Worm (Caenorhabditis elegans) whole organism, L1 larva: ENCODE data around the gene R12C12.6.

Experiments used
- C04F5.9 ChIP-seq: sonication (generic microtip); optimal IDR thresholded peaks from 2 replicates; lab custom pipeline; 2016; ENCODE audit warnings: missing genetic modification characterization, missing compliant biosample characterization
- C16A3.4 ChIP-seq: fragments of 150-350 bp; optimal IDR thresholded peaks from 2 replicates; lab custom pipeline; 2014; ENCODE audit warnings: missing biosample characterization, missing genetic modification characterization
- Y116A8C.19 ChIP-seq: sonication (generic microtip); optimal IDR thresholded peaks from 2 replicates; lab custom pipeline; 2016; ENCODE audit warnings: missing compliant biosample characterization, missing genetic modification characterization, borderline replicate concordance
- aly-2 ChIP-seq: fragments of 150-350 bp; optimal IDR thresholded peaks from 2 replicates; lab custom pipeline; 2014; ENCODE audit warnings: missing biosample characterization, missing genetic modification characterization
- ama-1 ChIP-seq: fragments of 150-350 bp; optimal IDR thresholded peaks from 2 replicates; lab custom pipeline; 2014
- ceh-8 ChIP-seq: fragments of 200-800 bp; sonication (Bioruptor generic); optimal IDR thresholded peaks from 2 replicates; lab custom pipeline; 2018; ENCODE audit warnings: mild to moderate bottlenecking, missing genetic modification characterization, moderate library complexity, missing compliant biosample characterization
- ceh-90 ChIP-seq: sonication (generic microtip); optimal IDR thresholded peaks from 2 replicates; lab custom pipeline; 2016; ENCODE audit warnings: missing genetic modification characterization, missing compliant biosample characterization
- ces-1 ChIP-seq: fragments of 150-350 bp; optimal IDR thresholded peaks from 2 replicates; lab custom pipeline; 2014; ENCODE audit warnings: missing biosample characterization, missing genetic modification reagents, missing genetic modification characterization
- dpl-1 ChIP-seq, 3 experiments: fragments of 150-350 bp in 2 of 3; sonication (generic microtip) in 1 of 3; optimal IDR thresholded peaks; 2 replicates each; lab custom pipeline; 2014 to 2017; ENCODE audit warnings: missing biosample characterization in 3 of 3, missing genetic modification characterization in 3 of 3, missing genetic modification reagents in 3 of 3
- dsc-1 ChIP-seq: sonication (generic microtip); optimal IDR thresholded peaks from 2 replicates; lab custom pipeline; 2016; ENCODE audit warnings: mild to moderate bottlenecking, missing genetic modification characterization, missing compliant biosample characterization
- efl-1 ChIP-seq, 4 experiments: fragments of 150-350 bp; optimal IDR thresholded peaks in 3 of 4; peaks in 1 of 4; 1 replicate in 1 of 4; 2 replicates in 3 of 4; lab custom pipeline; 2014; ENCODE audit warnings: missing biosample characterization in 2 of 4, missing genetic modification characterization in 2 of 4, missing genetic modification reagents in 2 of 4
- egl-13 ChIP-seq: sonication (generic microtip); optimal IDR thresholded peaks from 2 replicates; lab custom pipeline; 2016; ENCODE audit warnings: missing genotype, missing genetic modification reagents, missing genetic modification characterization, missing compliant biosample characterization
- egl-27 ChIP-seq, 2 experiments: fragments of 150-350 bp in 1 of 2; sonication (generic microtip); optimal IDR thresholded peaks; 3 replicates each; lab custom pipeline; 2017 to 2018; ENCODE audit warnings: missing biosample characterization in 2 of 2, missing genetic modification characterization in 2 of 2, missing genetic modification reagents in 2 of 2
- ets-5 ChIP-seq: fragments of 200-800 bp; sonication (Bioruptor generic); IDR thresholded peaks from 2 replicates; pipeline ENCODE4 v1.3.6; 2022; ENCODE audit warnings: missing genetic modification characterization, missing compliant biosample characterization
- fkh-10 ChIP-seq: sonication (generic microtip); optimal IDR thresholded peaks from 2 replicates; lab custom pipeline; 2017; ENCODE audit warnings: missing biosample characterization, missing genetic modification reagents, missing genetic modification characterization
- fkh-4 ChIP-seq: sonication (generic microtip); optimal IDR thresholded peaks from 2 replicates; lab custom pipeline; 2016; ENCODE audit warnings: missing compliant biosample characterization, missing genetic modification characterization, borderline replicate concordance
- fkh-8 ChIP-seq: sonication (generic microtip); optimal IDR thresholded peaks from 2 replicates; lab custom pipeline; 2016; ENCODE audit warnings: mild to moderate bottlenecking, missing genetic modification characterization, missing compliant biosample characterization
- hpl-2 ChIP-seq: fragments of 150-350 bp; optimal IDR thresholded peaks from 2 replicates; lab custom pipeline; 2014; ENCODE audit warnings: missing biosample characterization, missing genetic modification reagents, missing genetic modification characterization
- isw-1 ChIP-seq: fragments of 200-800 bp; sonication (Bioruptor generic); IDR thresholded peaks from 2 replicates; pipeline ENCODE4 v1.3.6; 2022; ENCODE audit warnings: missing genetic modification characterization, missing compliant biosample characterization
- jun-1 ChIP-seq: fragments of 150-350 bp; optimal IDR thresholded peaks from 2 replicates; lab custom pipeline; 2014; ENCODE audit warnings: missing biosample characterization, missing genetic modification reagents, missing genetic modification characterization
- lin-14 ChIP-seq: fragments of 200-800 bp; sonication (Bioruptor generic); optimal IDR thresholded peaks from 2 replicates; lab custom pipeline; 2018; ENCODE audit warnings: mild to moderate bottlenecking, missing genetic modification characterization, moderate library complexity, missing compliant biosample characterization
- lin-15B ChIP-seq: fragments of 150-350 bp; sonication (generic microtip); optimal IDR thresholded peaks from 3 replicates; lab custom pipeline; 2014; ENCODE audit warnings: missing biosample characterization, missing genetic modification characterization
- lin-35 ChIP-seq, 2 experiments: fragments of 150-350 bp; optimal IDR thresholded peaks; 2 replicates each; lab custom pipeline; 2014; ENCODE audit warnings: missing biosample characterization in 2 of 2, missing genetic modification characterization in 2 of 2, missing genetic modification reagents in 2 of 2
- lin-39 ChIP-seq: fragments of 150-350 bp; optimal IDR thresholded peaks from 2 replicates; lab custom pipeline; 2014; ENCODE audit warnings: missing biosample characterization, missing genetic modification reagents, missing genetic modification characterization
- lsy-2 ChIP-seq, 2 experiments: fragments of 150-350 bp; optimal IDR thresholded peaks; 2 replicates each; lab custom pipeline; 2014; ENCODE audit warnings: missing biosample characterization in 2 of 2, missing genetic modification characterization in 2 of 2
- mdl-1 ChIP-seq, 2 experiments: fragments of 150-350 bp; optimal IDR thresholded peaks; 2 replicates each; lab custom pipeline; 2014 to 2017; ENCODE audit warnings: missing biosample characterization in 2 of 2, missing genetic modification characterization in 2 of 2, inconsistent platforms in 1 of 2
- mef-2 ChIP-seq: fragments of 150-350 bp; optimal IDR thresholded peaks from 2 replicates; lab custom pipeline; 2014; ENCODE audit warnings: missing biosample characterization, missing genetic modification characterization
- nhr-12 ChIP-seq: sonication (generic microtip); optimal IDR thresholded peaks from 2 replicates; lab custom pipeline; 2017; ENCODE audit warnings: missing biosample characterization, missing genetic modification characterization
- nhr-19 ChIP-seq: fragments of 200-800 bp; sonication (Bioruptor generic); conservative IDR thresholded peaks from 2 replicates; pipeline ENCODE4 v1.3.6; 2022; ENCODE audit warnings: missing genetic modification characterization, missing compliant biosample characterization
- nhr-20 ChIP-seq: sonication (generic microtip); optimal IDR thresholded peaks from 2 replicates; lab custom pipeline; 2016; ENCODE audit warnings: mild to moderate bottlenecking, missing genetic modification characterization, missing compliant biosample characterization
- nhr-47 ChIP-seq: sonication (generic microtip); optimal IDR thresholded peaks from 2 replicates; lab custom pipeline; 2016; ENCODE audit warnings: mild to moderate bottlenecking, missing genetic modification characterization, moderate library complexity, missing compliant biosample characterization
- nhr-71 ChIP-seq: sonication (generic microtip); optimal IDR thresholded peaks from 2 replicates; lab custom pipeline; 2016; ENCODE audit warnings: mild to moderate bottlenecking, missing genetic modification characterization, moderate library complexity, missing compliant biosample characterization
- nhr-85 ChIP-seq: sonication (generic microtip); peaks from one replicate; lab custom pipeline; 2016; ENCODE audit warnings: missing genetic modification characterization, inconsistent platforms, missing compliant biosample characterization
- nhr-90 ChIP-seq: sonication (generic microtip); optimal IDR thresholded peaks from 2 replicates; lab custom pipeline; 2016; ENCODE audit warnings: mild to moderate bottlenecking, missing genetic modification characterization, missing compliant biosample characterization; ENCODE audit not compliant: poor library complexity
- pax-3 ChIP-seq: fragments of 200-800 bp; sonication (Bioruptor generic); optimal IDR thresholded peaks from 2 replicates; lab custom pipeline; 2018; ENCODE audit warnings: mild to moderate bottlenecking, missing genetic modification characterization, moderate library complexity, missing compliant biosample characterization
- pqm-1 ChIP-seq: sonication (generic microtip); optimal IDR thresholded peaks from 3 replicates; lab custom pipeline; 2017; ENCODE audit warnings: missing biosample characterization, missing genetic modification characterization
- rnt-1 ChIP-seq: sonication (generic microtip); optimal IDR thresholded peaks from 2 replicates; lab custom pipeline; 2016; ENCODE audit warnings: mild to moderate bottlenecking, missing genetic modification characterization, moderate library complexity, missing compliant biosample characterization
- skn-1 ChIP-seq: fragments of 150-350 bp; optimal IDR thresholded peaks from 2 replicates; lab custom pipeline; 2014; ENCODE audit warnings: missing biosample characterization, missing genetic modification characterization
- snu-23 ChIP-seq: sonication (generic microtip); optimal IDR thresholded peaks from 2 replicates; lab custom pipeline; 2016; ENCODE audit warnings: missing genetic modification characterization, missing compliant biosample characterization
- sptf-1 ChIP-seq: fragments of 150-350 bp; optimal IDR thresholded peaks from 2 replicates; lab custom pipeline; 2014; ENCODE audit warnings: missing biosample characterization, missing genetic modification characterization
- swsn-7 ChIP-seq: sonication (generic microtip); optimal IDR thresholded peaks from 2 replicates; lab custom pipeline; 2016; ENCODE audit warnings: missing genetic modification characterization, missing compliant biosample characterization
- tbx-2 ChIP-seq: sonication (generic microtip); optimal IDR thresholded peaks from 2 replicates; lab custom pipeline; 2016; ENCODE audit warnings: missing genetic modification characterization, missing compliant biosample characterization
- tlp-1 ChIP-seq: fragments of 150-350 bp; optimal IDR thresholded peaks from 2 replicates; lab custom pipeline; 2014; ENCODE audit warnings: missing biosample characterization, missing genetic modification characterization
- unc-130 ChIP-seq: fragments of 150-350 bp; optimal IDR thresholded peaks from 2 replicates; lab custom pipeline; 2017; ENCODE audit warnings: missing biosample characterization, missing genetic modification characterization, inconsistent platforms
- unc-30 ChIP-seq: sonication (generic microtip); optimal IDR thresholded peaks from 2 replicates; lab custom pipeline; 2017; ENCODE audit warnings: missing biosample characterization, missing genetic modification characterization
- unc-62 ChIP-seq: fragments of 150-350 bp; optimal IDR thresholded peaks from 2 replicates; lab custom pipeline; 2014; ENCODE audit warnings: missing biosample characterization, missing genetic modification reagents, missing genetic modification characterization
- unc-98 ChIP-seq: fragments of 200-800 bp; sonication (Bioruptor generic); IDR thresholded peaks from 2 replicates; pipeline ENCODE4 v1.3.6; 2022; ENCODE audit warnings: missing genetic modification characterization, missing compliant biosample characterization
- xbp-1 ChIP-seq: sonication (generic microtip); optimal IDR thresholded peaks from 2 replicates; lab custom pipeline; 2016; ENCODE audit warnings: missing genetic modification characterization, missing compliant biosample characterization
- ztf-4 ChIP-seq: fragments of 150-350 bp; optimal IDR thresholded peaks from 2 replicates; lab custom pipeline; 2014; ENCODE audit warnings: missing biosample characterization, missing genetic modification characterization

R12C12.6 gene

ce11 chrII:6028594-6029141, 19.0 kb downstream of the R12C12.6 start:
- TF ChIP-seq ces-1 (GFP tag; lab: Kevin White, UChicago) (no peak), fkh-4 (no peak), nhr-12 (no peak), lin-39 (tag; lab: Kevin White, UChicago) (peak; percentile 19), hpl-2 (GFP tag; lab: Kevin White, UChicago) (no peak), nhr-71 (peak; percentile 80), nhr-19 (GFP tag; lab: Robert Waterston, UW) (peak; percentile 38; the same call in 1 of the 2 replicates), lin-35 (GFP tag; optimal IDR thresholded peaks at IDR 0.05; lab: Kevin White, UChicago) (no peak), swsn-7 (tag; lab: Kevin White, UChicago) (peak; percentile 12), isw-1 (GFP tag; lab: Robert Waterston, UW) (no peak), aly-2 (tag; lab: Kevin White, UChicago) (no peak), rnt-1 (tag; lab: Kevin White, UChicago) (peak; percentile 66), Y116A8C.19 (tag; lab: Kevin White, UChicago) (no peak), unc-130 (tag; lab: Kevin White, UChicago) (peak; percentile 7), nhr-47 (tag; lab: Kevin White, UChicago) (peak; percentile 3), mdl-1 (tag; optimal IDR thresholded peaks at IDR 0.05; lab: Kevin White, UChicago) (peak in 1 of 2 experiments; percentile 32), lsy-2 (tag; optimal IDR thresholded peaks at IDR 0.05; lab: Kevin White, UChicago) (peak; percentile 3 to 51), nhr-85 (tag; lab: Kevin White, UChicago) (no peak), fkh-8 (tag; lab: Kevin White, UChicago) (no peak), unc-30 (tag; lab: Kevin White, UChicago) (no peak), tlp-1 (tag; lab: Kevin White, UChicago) (no peak), C16A3.4 (no peak), efl-1 (optimal IDR thresholded peaks at IDR 0.05; lab: Kevin White, UChicago) (peak; percentile 12 to 20), efl-1 (GFP tag; optimal IDR thresholded peaks at IDR 0.05 in 1 of 2; lab: Kevin White, UChicago) (peak in 1 of 2 experiments; percentile 84), nhr-20 (tag; lab: Kevin White, UChicago) (peak; percentile 31), dsc-1 (tag; lab: Kevin White, UChicago) (peak; percentile 75), ets-5 (no peak), ztf-4 (tag; lab: Kevin White, UChicago) (no peak), lin-15B (tag; lab: Kevin White, UChicago) (no peak), lin-14 (peak; percentile 86), pqm-1 (tag; lab: Kevin White, UChicago) (no peak), snu-23 (GFP tag; lab: Kevin White, UChicago) (peak; percentile 46), egl-27 (tag; optimal IDR thresholded peaks at IDR 0.05; lab: Kevin White, UChicago) (no peak), unc-98 (GFP tag; lab: Robert Waterston, UW) (no peak)

DNA sequence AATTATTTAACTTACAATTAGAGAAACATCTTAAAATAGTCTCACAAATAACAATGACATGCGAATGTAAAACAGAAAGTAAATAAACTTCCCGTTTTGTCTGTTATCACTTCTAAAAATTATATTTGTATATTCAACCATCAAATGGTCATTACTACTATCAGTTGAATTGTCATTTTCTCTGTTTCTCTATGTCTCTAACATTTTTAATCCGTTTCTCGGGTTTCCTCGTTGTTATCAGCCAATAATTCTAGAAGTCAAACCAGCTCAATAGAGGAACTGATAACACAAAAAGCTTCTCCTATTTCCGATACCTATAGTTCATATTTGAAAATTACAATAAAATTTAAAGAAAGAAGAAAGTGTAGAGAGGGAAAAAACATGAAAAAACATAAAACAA, 21.0 kb downstream of the R12C12.6 start:
- no peak for TF ChIP-seq skn-1 (tag; lab: Kevin White, UChicago)
- TF ChIP-seq lin-15B (tag; lab: Kevin White, UChicago): no peak
- no peak for TF ChIP-seq tbx-2 (tag; lab: Kevin White, UChicago)
- no peak for TF ChIP-seq C04F5.9 (tag; lab: Kevin White, UChicago)
- TF ChIP-seq ztf-4 (tag; lab: Kevin White, UChicago): no peak
- TF ChIP-seq egl-13: no peak
- no peak for TF ChIP-seq mef-2 (tag; lab: Kevin White, UChicago)
- TF ChIP-seq ama-1 (lab: Kevin White, UChicago): no peak
- no peak for TF ChIP-seq Y116A8C.19 (tag; lab: Kevin White, UChicago)
- TF ChIP-seq lin-14: peak; percentile 56
- TF ChIP-seq unc-130 (tag; lab: Kevin White, UChicago): no peak
- no peak for TF ChIP-seq mdl-1 (tag; optimal IDR thresholded peaks at IDR 0.05; lab: Kevin White, UChicago)
- TF ChIP-seq jun-1 (tag; lab: Kevin White, UChicago): peak; percentile 55
- TF ChIP-seq tlp-1 (tag; lab: Kevin White, UChicago): peak; percentile 74
- peak; percentile 43 for TF ChIP-seq nhr-90 (tag; lab: Kevin White, UChicago)
- TF ChIP-seq ceh-90 (tag; lab: Kevin White, UChicago): no peak
- TF ChIP-seq nhr-20 (tag; lab: Kevin White, UChicago): peak; percentile 42
- TF ChIP-seq dpl-1 (GFP tag; optimal IDR thresholded peaks at IDR 0.05; lab: Kevin White, UChicago): no peak
- TF ChIP-seq lsy-2 (tag; optimal IDR thresholded peaks at IDR 0.05; lab: Kevin White, UChicago): peak in 1 of 2 experiments; percentile 36
- TF ChIP-seq fkh-10: no peak
- TF ChIP-seq unc-62 (GFP tag; lab: Kevin White, UChicago): no peak
- TF ChIP-seq xbp-1 (tag; lab: Kevin White, UChicago): no peak
- TF ChIP-seq lin-39 (tag; lab: Kevin White, UChicago): no peak
- no peak for TF ChIP-seq pax-3
- no peak for TF ChIP-seq efl-1 (optimal IDR thresholded peaks at IDR 0.05; lab: Kevin White, UChicago)
- TF ChIP-seq efl-1 (GFP tag; optimal IDR thresholded peaks at IDR 0.05 in 1 of 2; lab: Kevin White, UChicago): peak in 1 of 2 experiments; percentile 73
- TF ChIP-seq nhr-71: peak; percentile 56
- TF ChIP-seq lin-35 (GFP tag; optimal IDR thresholded peaks at IDR 0.05; lab: Kevin White, UChicago): no peak
- no peak for TF ChIP-seq C16A3.4
- no peak for TF ChIP-seq fkh-8 (tag; lab: Kevin White, UChicago)
- no peak for TF ChIP-seq ceh-8 (GFP tag; lab: Kevin White, UChicago)
- no peak for TF ChIP-seq sptf-1 (tag; lab: Kevin White, UChicago)
